Worm (Caenorhabditis elegans) whole organism, young adult: ENCODE data around the gene R02D5.7.

Experiments
- B0336.3 ChIP-seq: fragments of 200-800 bp; sonication (Bioruptor generic); IDR thresholded peaks from 2 replicates; pipeline ENCODE4 v1.3.6; 2022; ENCODE audit warnings: missing genetic modification characterization, missing compliant biosample characterization
- D2030.7 ChIP-seq: fragments of 200-800 bp; sonication (Bioruptor generic); IDR thresholded peaks from 2 replicates; pipeline ENCODE4 v1.3.6; 2022; ENCODE audit warnings: missing genetic modification reagents, missing genetic modification characterization, missing compliant biosample characterization
- F23B12.7 ChIP-seq: sonication (generic microtip); optimal IDR thresholded peaks from 2 replicates; lab custom pipeline; 2017; ENCODE audit warnings: missing genetic modification characterization, mild to moderate bottlenecking, missing compliant biosample characterization, antibody characterized with exemption, moderate library complexity; ENCODE audit not compliant: insufficient read depth
- F33H1.4 ChIP-seq: fragments of 200-800 bp; sonication (Bioruptor generic); IDR thresholded peaks from 2 replicates; pipeline ENCODE4 v1.3.6; 2022; ENCODE audit warnings: missing genetic modification reagents, missing genetic modification characterization, missing compliant biosample characterization
- F49E8.2 ChIP-seq: sonication (generic microtip); optimal IDR thresholded peaks from 3 replicates; lab custom pipeline; 2017; ENCODE audit warnings: missing genetic modification characterization, mild to moderate bottlenecking, missing compliant biosample characterization, antibody characterized with exemption, moderate library complexity; ENCODE audit not compliant: insufficient read depth
- F52B5.7 ChIP-seq: sonication (generic microtip); optimal IDR thresholded peaks from 2 replicates; lab custom pipeline; 2016; ENCODE audit warnings: mild to moderate bottlenecking, missing genetic modification characterization, missing compliant biosample characterization
- Y79H2A.3 ChIP-seq: fragments of 200-800 bp; sonication (Bioruptor generic); conservative IDR thresholded peaks from 2 replicates; pipeline ENCODE4 v1.3.6; 2022; ENCODE audit warnings: missing genetic modification reagents, missing genetic modification characterization, missing compliant biosample characterization
- ama-1 ChIP-seq, 3 experiments: fragments of 150-350 bp in 1 of 3; sonication (generic microtip) in 2 of 3; optimal IDR thresholded peaks; 2 replicates each; lab custom pipeline; 2014 to 2018; ENCODE audit warnings: missing biosample characterization in 2 of 3, missing genetic modification characterization in 2 of 3, missing genetic modification reagents in 2 of 3
- attf-6 ChIP-seq: fragments of 200-800 bp; sonication (Bioruptor generic); IDR thresholded peaks from 2 replicates; pipeline ENCODE4 v1.3.6; 2022; ENCODE audit warnings: missing genetic modification reagents, missing genetic modification characterization, missing compliant biosample characterization
- bed-2 ChIP-seq: fragments of 200-800 bp; sonication (Bioruptor generic); IDR thresholded peaks from 2 replicates; pipeline ENCODE4 v1.3.6; 2022; ENCODE audit warnings: missing genetic modification reagents, missing genetic modification characterization, missing compliant biosample characterization
- ceh-100 ChIP-seq: fragments of 200-800 bp; sonication (Bioruptor generic); IDR thresholded peaks from 2 replicates; pipeline ENCODE4 v1.3.6; 2022; ENCODE audit warnings: missing genetic modification reagents, missing genetic modification characterization, missing compliant biosample characterization
- ceh-27 ChIP-seq: fragments of 200-800 bp; sonication (Bioruptor generic); optimal IDR thresholded peaks from 2 replicates; lab custom pipeline; 2018; ENCODE audit warnings: mild to moderate bottlenecking, missing genetic modification characterization, moderate library complexity, missing compliant biosample characterization
- ceh-91 ChIP-seq: fragments of 200-800 bp; sonication (Bioruptor generic); IDR thresholded peaks from 2 replicates; pipeline ENCODE4 v1.3.6; 2022; ENCODE audit warnings: missing genetic modification reagents, missing genetic modification characterization, missing compliant biosample characterization
- dox-1 ChIP-seq: fragments of 200-800 bp; sonication (Bioruptor generic); IDR thresholded peaks from 2 replicates; pipeline ENCODE4 v1.3.6; 2022; ENCODE audit warnings: missing genetic modification reagents, missing genetic modification characterization, missing compliant biosample characterization
- dpff-1 ChIP-seq: sonication (generic microtip); optimal IDR thresholded peaks from 2 replicates; lab custom pipeline; 2017; ENCODE audit warnings: mild to moderate bottlenecking, missing genetic modification characterization, missing compliant biosample characterization
- efl-1 ChIP-seq: fragments of 150-350 bp; optimal IDR thresholded peaks from 2 replicates; lab custom pipeline; 2014; ENCODE audit warnings: missing biosample characterization, missing genetic modification reagents, missing genetic modification characterization
- egl-18 ChIP-seq: fragments of 200-800 bp; sonication (Bioruptor generic); IDR thresholded peaks from 2 replicates; pipeline ENCODE4 v1.3.6; 2022; ENCODE audit warnings: missing genetic modification reagents, missing genetic modification characterization, missing compliant biosample characterization
- egl-44 ChIP-seq: fragments of 200-800 bp; sonication (Bioruptor generic); IDR thresholded peaks from 2 replicates; pipeline ENCODE4 v1.3.6; 2022; ENCODE audit warnings: missing genetic modification reagents, missing genetic modification characterization, missing compliant biosample characterization
- egrh-3 ChIP-seq: fragments of 200-800 bp; sonication (Bioruptor generic); IDR thresholded peaks from 2 replicates; pipeline ENCODE4 v1.3.6; 2022; ENCODE audit warnings: missing genetic modification reagents, missing genetic modification characterization, missing compliant biosample characterization
- ekl-4 ChIP-seq: fragments of 200-800 bp; sonication (Bioruptor generic); IDR thresholded peaks from 2 replicates; pipeline ENCODE4 v1.3.6; 2022; ENCODE audit warnings: missing genetic modification reagents, missing genetic modification characterization, missing compliant biosample characterization
- him-1 ChIP-seq: sonication (generic microtip); optimal IDR thresholded peaks from 2 replicates; lab custom pipeline; 2016; ENCODE audit warnings: missing genotype, missing genetic modification reagents, missing genetic modification characterization, missing compliant biosample characterization
- hmg-1.2 ChIP-seq: fragments of 200-800 bp; sonication (Bioruptor generic); IDR thresholded peaks from 2 replicates; pipeline ENCODE4 v1.3.6; 2022; ENCODE audit warnings: missing genetic modification reagents, missing genetic modification characterization, missing compliant biosample characterization
- hsf-1 ChIP-seq: fragments of 200-800 bp; sonication (Bioruptor generic); IDR thresholded peaks from 2 replicates; pipeline ENCODE4 v1.3.6; 2022; ENCODE audit warnings: missing genetic modification reagents, missing genetic modification characterization, missing compliant biosample characterization
- lin-26 ChIP-seq: fragments of 200-800 bp; sonication (Bioruptor generic); IDR thresholded peaks from 2 replicates; pipeline ENCODE4 v1.3.6; 2022; ENCODE audit warnings: missing genetic modification reagents, missing genetic modification characterization, missing compliant biosample characterization
- lin-54 ChIP-seq: fragments of 200-800 bp; sonication (Bioruptor generic); optimal IDR thresholded peaks from 2 replicates; lab custom pipeline; 2018; ENCODE audit warnings: mild to moderate bottlenecking, missing genetic modification characterization, missing compliant biosample characterization
- lsl-1 ChIP-seq: fragments of 200-800 bp; sonication (Bioruptor generic); optimal IDR thresholded peaks from 2 replicates; lab custom pipeline; 2018; ENCODE audit warnings: mild to moderate bottlenecking, missing genetic modification characterization, moderate library complexity, missing compliant biosample characterization
- madf-6 ChIP-seq: fragments of 200-800 bp; sonication (Bioruptor generic); IDR thresholded peaks from 2 replicates; pipeline ENCODE4 v1.3.6; 2022; ENCODE audit warnings: missing genetic modification reagents, missing genetic modification characterization, missing compliant biosample characterization
- madf-8 ChIP-seq: fragments of 200-800 bp; sonication (Bioruptor generic); conservative IDR thresholded peaks from 2 replicates; pipeline ENCODE4 v1.3.6; 2022; ENCODE audit warnings: missing genetic modification reagents, missing genetic modification characterization, missing compliant biosample characterization
- mcd-1 ChIP-seq: fragments of 200-800 bp; sonication (Bioruptor generic); IDR thresholded peaks from 2 replicates; pipeline ENCODE4 v1.3.6; 2022; ENCODE audit warnings: missing genetic modification reagents, missing genetic modification characterization, missing compliant biosample characterization
- nfyb-1 ChIP-seq: fragments of 200-800 bp; sonication (Bioruptor generic); IDR thresholded peaks from 2 replicates; pipeline ENCODE4 v1.3.6; 2022; ENCODE audit warnings: missing genetic modification reagents, missing genetic modification characterization, missing compliant biosample characterization
- pbrm-1 ChIP-seq: fragments of 200-800 bp; sonication (Bioruptor generic); IDR thresholded peaks from 2 replicates; pipeline ENCODE4 v1.3.6; 2022; ENCODE audit warnings: missing genetic modification reagents, missing genetic modification characterization, missing compliant biosample characterization
- rcor-1 ChIP-seq: fragments of 200-800 bp; sonication (Bioruptor generic); IDR thresholded peaks from 2 replicates; pipeline ENCODE4 v1.3.6; 2022; ENCODE audit warnings: missing genetic modification reagents, missing genetic modification characterization, missing compliant biosample characterization
- repo-1 ChIP-seq: sonication (generic microtip); optimal IDR thresholded peaks from 2 replicates; lab custom pipeline; 2017; ENCODE audit warnings: mild to moderate bottlenecking, missing genetic modification characterization, missing compliant biosample characterization
- snpc-1.1 ChIP-seq: sonication (generic microtip); optimal IDR thresholded peaks from 2 replicates; lab custom pipeline; 2017; ENCODE audit warnings: missing genetic modification characterization, mild to moderate bottlenecking, missing compliant biosample characterization, antibody characterized with exemption, moderate library complexity, missing genotype, missing genetic modification reagents; ENCODE audit not compliant: insufficient read depth
- snpc-1.3 ChIP-seq: sonication (generic microtip); optimal IDR thresholded peaks from 2 replicates; lab custom pipeline; 2017; ENCODE audit warnings: missing genetic modification characterization, mild to moderate bottlenecking, missing compliant biosample characterization, antibody characterized with exemption, moderate library complexity, missing genotype, missing genetic modification reagents; ENCODE audit not compliant: insufficient read depth
- snpc-3.4 ChIP-seq: sonication (generic microtip); optimal IDR thresholded peaks from 2 replicates; lab custom pipeline; 2017; ENCODE audit warnings: missing genetic modification characterization, mild to moderate bottlenecking, missing compliant biosample characterization, antibody characterized with exemption, moderate library complexity, missing genotype, missing genetic modification reagents
- tlf-1 ChIP-seq: fragments of 200-800 bp; sonication (Bioruptor generic); optimal IDR thresholded peaks from 2 replicates; lab custom pipeline; 2018; ENCODE audit warnings: mild to moderate bottlenecking, missing genetic modification characterization, missing compliant biosample characterization
- xnd-1 ChIP-seq: sonication (generic microtip); optimal IDR thresholded peaks from 2 replicates; lab custom pipeline; 2016; ENCODE audit warnings: missing genotype, missing genetic modification reagents, missing genetic modification characterization, missing compliant biosample characterization
- zfh-2 ChIP-seq: fragments of 200-800 bp; sonication (Bioruptor generic); conservative IDR thresholded peaks from 2 replicates; pipeline ENCODE4 v1.3.6; 2022; ENCODE audit warnings: missing genetic modification reagents, missing genetic modification characterization, missing compliant biosample characterization
- ztf-18 ChIP-seq: sonication (generic microtip); optimal IDR thresholded peaks from 2 replicates; lab custom pipeline; 2016; ENCODE audit warnings: missing genotype, mild to moderate bottlenecking, missing genetic modification characterization, missing compliant biosample characterization

R02D5.7 gene

ce11 chrV:14468196-14468874 lies 13.0 kb downstream of the R02D5.7 start, which contains the start of gene srz-97 (continued):
- peak; percentile 93 for TF ChIP-seq hmg-1.2 (GFP tag; lab: Robert Waterston, UW)

ce11 chrV:14464368-14464767 lies 16.9 kb downstream of the R02D5.7 start, which contains the start of gene F08H9.4:
Gene F08H9.4, minus strand, starts transcription at chrV:14464428.
- TF ChIP-seq egl-18 (GFP tag; lab: Robert Waterston, UW), result no peak
- no peak for TF ChIP-seq zfh-2
- TF ChIP-seq snpc-1.1 (tag; lab: Kevin White, UChicago), result no peak
- no peak for TF ChIP-seq ama-1 (optimal IDR thresholded peaks at IDR 0.05; lab: Kevin White, UChicago)
- TF ChIP-seq ama-1 (GFP tag; optimal IDR thresholded peaks at IDR 0.05; lab: Kevin White, UChicago), result no peak
- TF ChIP-seq F49E8.2 (tag; lab: Kevin White, UChicago), result no peak
- no peak for TF ChIP-seq attf-6
- TF ChIP-seq mcd-1 (GFP tag; lab: Robert Waterston, UW), result no peak
- TF ChIP-seq ztf-18 (tag; lab: Kevin White, UChicago), result no peak
- no peak for TF ChIP-seq F52B5.7 (tag; lab: Kevin White, UChicago)

- TF ChIP-seq madf-8, result peak; percentile 35; the same call in 1 of the 2 replicates
- peak; percentile 82 for TF ChIP-seq Y79H2A.3 (GFP tag; lab: Robert Waterston, UW)
- peak; percentile 57; the same call in 1 of the 2 replicates for TF ChIP-seq hsf-1 (GFP tag; lab: Robert Waterston, UW)
- TF ChIP-seq ceh-27 (GFP tag; lab: Kevin White, UChicago), result peak; percentile 3
- 0 out of 2 replicates have a peak, but pooled peaks have one; percentile 63 for TF ChIP-seq egl-44
- TF ChIP-seq lin-26 (GFP tag; lab: Robert Waterston, UW), result peak; percentile 69; the same call in 1 of the 2 replicates
- TF ChIP-seq ztf-18 (tag; lab: Kevin White, UChicago), result peak; percentile 2
- peak; percentile 64 for TF ChIP-seq snpc-1.3 (tag; lab: Kevin White, UChicago)
- TF ChIP-seq B0336.3, result peak; percentile 52; the same call in 1 of the 2 replicates
- TF ChIP-seq D2030.7 (GFP tag; lab: Robert Waterston, UW), result peak; percentile 82
- peak; percentile 10 for TF ChIP-seq efl-1
- TF ChIP-seq F33H1.4 (GFP tag; lab: Robert Waterston, UW), result peak; percentile 51
- TF ChIP-seq rcor-1 (GFP tag; lab: Robert Waterston, UW), result peak; percentile 55; the same call in 1 of the 2 replicates
- TF ChIP-seq madf-6, result peak; percentile 77
- TF ChIP-seq F49E8.2 (tag; lab: Kevin White, UChicago), result peak; percentile 38
- TF ChIP-seq dpff-1 (tag; lab: Kevin White, UChicago), result peak; percentile 9
- TF ChIP-seq zfh-2, result peak; percentile 51; the same call in 1 of the 2 replicates
- peak; percentile 85 for TF ChIP-seq snpc-3.4 (tag; lab: Kevin White, UChicago)
- TF ChIP-seq attf-6, result peak; percentile 88
- TF ChIP-seq bed-2, result 0 out of 2 replicates have a peak, but pooled peaks have one; percentile 48
- TF ChIP-seq F23B12.7 (tag; lab: Kevin White, UChicago), result peak; percentile 68
- TF ChIP-seq nfyb-1 (GFP tag; lab: Robert Waterston, UW), result 0 out of 2 replicates have a peak, but pooled peaks have one; percentile 58
- peak; percentile 62 for TF ChIP-seq egrh-3
- peak; percentile 18 for TF ChIP-seq repo-1 (tag; lab: Kevin White, UChicago)
- peak; percentile 84 for TF ChIP-seq dox-1 (GFP tag; lab: Robert Waterston, UW)
- peak; percentile 75 for TF ChIP-seq pbrm-1
- TF ChIP-seq lsl-1 (GFP tag; lab: Kevin White, UChicago), result peak; percentile 55
- TF ChIP-seq lin-54 (GFP tag; lab: Kevin White, UChicago), result peak; percentile 27
- TF ChIP-seq ceh-91 (GFP tag; lab: Robert Waterston, UW), result 0 out of 2 replicates have a peak, but pooled peaks have one; percentile 18
- peak; percentile 22 for TF ChIP-seq xnd-1 (tag; lab: Kevin White, UChicago)
- peak; percentile 6 for TF ChIP-seq tlf-1 (GFP tag; lab: Kevin White, UChicago)
- peak; percentile 93 for TF ChIP-seq snpc-1.1 (tag; lab: Kevin White, UChicago)
- TF ChIP-seq him-1, result peak; percentile 90
- peak; percentile 74 for TF ChIP-seq mcd-1 (GFP tag; lab: Robert Waterston, UW)
- TF ChIP-seq ekl-4 (GFP tag; lab: Robert Waterston, UW), result peak; percentile 75; the same call in 1 of the 2 replicates
- TF ChIP-seq ceh-100 (GFP tag; lab: Robert Waterston, UW), result peak; percentile 63
Measured at ce11 chrV:14463087-14463486, 18.2 kb downstream of the R02D5.7 start, which contains the start of gene F08H9.3. Gene F08H9.3, minus strand, starts transcription at chrV:14463338.
